Worm (Caenorhabditis elegans) whole organism, L1 larva: ENCODE data around the gene srh-301.

ENCODE experiments used
- C16A3.4 ChIP-seq: fragments of 150-350 bp; optimal IDR thresholded peaks from 2 replicates; lab custom pipeline; 2014; ENCODE audit warnings: missing biosample characterization, missing genetic modification characterization
- C34B4.2 ChIP-seq: sonication (generic microtip); optimal IDR thresholded peaks from 2 replicates; lab custom pipeline; 2017; ENCODE audit warnings: mild to moderate bottlenecking, missing genetic modification characterization, missing compliant biosample characterization
- aly-2 ChIP-seq: fragments of 150-350 bp; optimal IDR thresholded peaks from 2 replicates; lab custom pipeline; 2014; ENCODE audit warnings: missing biosample characterization, missing genetic modification characterization
- ama-1 ChIP-seq: fragments of 150-350 bp; optimal IDR thresholded peaks from 2 replicates; lab custom pipeline; 2014
- ceh-63 ChIP-seq: fragments of 200-800 bp; sonication (Bioruptor generic); optimal IDR thresholded peaks from 2 replicates; lab custom pipeline; 2018; ENCODE audit warnings: mild to moderate bottlenecking, missing genetic modification characterization, missing compliant biosample characterization
- ceh-82 ChIP-seq, 3 experiments: fragments of 150-350 bp in 1 of 3; sonication (generic microtip) in 2 of 3; optimal IDR thresholded peaks; 2 replicates each; lab custom pipeline; 2014 to 2017; ENCODE audit warnings: missing biosample characterization in 3 of 3, missing genetic modification characterization in 3 of 3
- ceh-88 ChIP-seq: fragments of 200-800 bp; sonication (Bioruptor generic); IDR thresholded peaks from 2 replicates; pipeline ENCODE4 v1.3.6; 2022; ENCODE audit warnings: missing genetic modification characterization, missing compliant biosample characterization
- dsc-1 ChIP-seq: sonication (generic microtip); optimal IDR thresholded peaks from 2 replicates; lab custom pipeline; 2016; ENCODE audit warnings: mild to moderate bottlenecking, missing genetic modification characterization, missing compliant biosample characterization
- efl-1 ChIP-seq, 4 experiments: fragments of 150-350 bp; optimal IDR thresholded peaks in 3 of 4; peaks in 1 of 4; 1 replicate in 1 of 4; 2 replicates in 3 of 4; lab custom pipeline; 2014; ENCODE audit warnings: missing biosample characterization in 2 of 4, missing genetic modification characterization in 2 of 4, missing genetic modification reagents in 2 of 4
- egl-13 ChIP-seq: sonication (generic microtip); optimal IDR thresholded peaks from 2 replicates; lab custom pipeline; 2016; ENCODE audit warnings: missing genotype, missing genetic modification reagents, missing genetic modification characterization, missing compliant biosample characterization
- egl-27 ChIP-seq, 2 experiments: fragments of 150-350 bp in 1 of 2; sonication (generic microtip); optimal IDR thresholded peaks; 3 replicates each; lab custom pipeline; 2017 to 2018; ENCODE audit warnings: missing biosample characterization in 2 of 2, missing genetic modification characterization in 2 of 2, missing genetic modification reagents in 2 of 2
- elt-3 ChIP-seq, 6 experiments: fragments of 150-350 bp in 1 of 6; sonication (generic microtip); optimal IDR thresholded peaks; 2 replicates each; lab custom pipeline; 2017 to 2018; ENCODE audit warnings: missing biosample characterization in 6 of 6, missing genetic modification characterization in 6 of 6, inconsistent platforms in 1 of 6
- fkh-8 ChIP-seq: sonication (generic microtip); optimal IDR thresholded peaks from 2 replicates; lab custom pipeline; 2016; ENCODE audit warnings: mild to moderate bottlenecking, missing genetic modification characterization, missing compliant biosample characterization
- irx-1 ChIP-seq: sonication (generic microtip); optimal IDR thresholded peaks from 2 replicates; lab custom pipeline; 2016; ENCODE audit warnings: missing genetic modification characterization, missing compliant biosample characterization
- isw-1 ChIP-seq: fragments of 200-800 bp; sonication (Bioruptor generic); IDR thresholded peaks from 2 replicates; pipeline ENCODE4 v1.3.6; 2022; ENCODE audit warnings: missing genetic modification characterization, missing compliant biosample characterization
- lin-13 ChIP-seq: fragments of 150-350 bp; optimal IDR thresholded peaks from 2 replicates; lab custom pipeline; 2014; ENCODE audit warnings: missing biosample characterization, missing genetic modification reagents, missing genetic modification characterization
- lin-14 ChIP-seq: fragments of 200-800 bp; sonication (Bioruptor generic); optimal IDR thresholded peaks from 2 replicates; lab custom pipeline; 2018; ENCODE audit warnings: mild to moderate bottlenecking, missing genetic modification characterization, moderate library complexity, missing compliant biosample characterization
- lin-35 ChIP-seq, 2 experiments: fragments of 150-350 bp; optimal IDR thresholded peaks; 2 replicates each; lab custom pipeline; 2014; ENCODE audit warnings: missing biosample characterization in 2 of 2, missing genetic modification characterization in 2 of 2, missing genetic modification reagents in 2 of 2
- lir-3 ChIP-seq: sonication (generic microtip); optimal IDR thresholded peaks from 2 replicates; lab custom pipeline; 2016; ENCODE audit warnings: mild to moderate bottlenecking, missing genetic modification characterization, moderate library complexity, missing compliant biosample characterization; ENCODE audit not compliant: poor library complexity
- mef-2 ChIP-seq: fragments of 150-350 bp; optimal IDR thresholded peaks from 2 replicates; lab custom pipeline; 2014; ENCODE audit warnings: missing biosample characterization, missing genetic modification characterization
- nhr-20 ChIP-seq: sonication (generic microtip); optimal IDR thresholded peaks from 2 replicates; lab custom pipeline; 2016; ENCODE audit warnings: mild to moderate bottlenecking, missing genetic modification characterization, missing compliant biosample characterization
- nhr-28 ChIP-seq: fragments of 150-350 bp; optimal IDR thresholded peaks from 2 replicates; lab custom pipeline; 2014; ENCODE audit warnings: missing biosample characterization, missing genetic modification characterization
- nhr-71 ChIP-seq: sonication (generic microtip); optimal IDR thresholded peaks from 2 replicates; lab custom pipeline; 2016; ENCODE audit warnings: mild to moderate bottlenecking, missing genetic modification characterization, moderate library complexity, missing compliant biosample characterization
- nhr-76 ChIP-seq: sonication (generic microtip); optimal IDR thresholded peaks from 2 replicates; lab custom pipeline; 2017; ENCODE audit warnings: missing biosample characterization, missing genetic modification characterization
- pax-3 ChIP-seq: fragments of 200-800 bp; sonication (Bioruptor generic); optimal IDR thresholded peaks from 2 replicates; lab custom pipeline; 2018; ENCODE audit warnings: mild to moderate bottlenecking, missing genetic modification characterization, moderate library complexity, missing compliant biosample characterization
- rnt-1 ChIP-seq: sonication (generic microtip); optimal IDR thresholded peaks from 2 replicates; lab custom pipeline; 2016; ENCODE audit warnings: mild to moderate bottlenecking, missing genetic modification characterization, moderate library complexity, missing compliant biosample characterization
- skn-1 ChIP-seq: fragments of 150-350 bp; optimal IDR thresholded peaks from 2 replicates; lab custom pipeline; 2014; ENCODE audit warnings: missing biosample characterization, missing genetic modification characterization
- snu-23 ChIP-seq: sonication (generic microtip); optimal IDR thresholded peaks from 2 replicates; lab custom pipeline; 2016; ENCODE audit warnings: missing genetic modification characterization, missing compliant biosample characterization
- sox-4 ChIP-seq: sonication (generic microtip); optimal IDR thresholded peaks from 2 replicates; lab custom pipeline; 2016; ENCODE audit warnings: missing genetic modification characterization, missing compliant biosample characterization
- sptf-1 ChIP-seq: fragments of 150-350 bp; optimal IDR thresholded peaks from 2 replicates; lab custom pipeline; 2014; ENCODE audit warnings: missing biosample characterization, missing genetic modification characterization
- swsn-7 ChIP-seq: sonication (generic microtip); optimal IDR thresholded peaks from 2 replicates; lab custom pipeline; 2016; ENCODE audit warnings: missing genetic modification characterization, missing compliant biosample characterization
- unc-30 ChIP-seq: sonication (generic microtip); optimal IDR thresholded peaks from 2 replicates; lab custom pipeline; 2017; ENCODE audit warnings: missing biosample characterization, missing genetic modification characterization
- unc-62 ChIP-seq: fragments of 150-350 bp; optimal IDR thresholded peaks from 2 replicates; lab custom pipeline; 2014; ENCODE audit warnings: missing biosample characterization, missing genetic modification reagents, missing genetic modification characterization
- unc-98 ChIP-seq: fragments of 200-800 bp; sonication (Bioruptor generic); IDR thresholded peaks from 2 replicates; pipeline ENCODE4 v1.3.6; 2022; ENCODE audit warnings: missing genetic modification characterization, missing compliant biosample characterization
- vab-15 ChIP-seq: sonication (generic microtip); optimal IDR thresholded peaks from 2 replicates; lab custom pipeline; 2017; ENCODE audit warnings: missing genotype, mild to moderate bottlenecking, missing genetic modification characterization, missing compliant biosample characterization
- zip-4 ChIP-seq: fragments of 200-800 bp; sonication (Bioruptor generic); optimal IDR thresholded peaks from 2 replicates; lab custom pipeline; 2018; ENCODE audit warnings: mild to moderate bottlenecking, missing genetic modification characterization, moderate library complexity, missing compliant biosample characterization

Gene srh-301

ce11 chrV:17805323-17805722, 19.4 kb upstream of the srh-301 start, which contains the start of gene srh-291:
Gene srh-291 (plus strand): TSS chrV:17805623.
- TF ChIP-seq aly-2 (tag; lab: Kevin White, UChicago) (no peak), C34B4.2 (no peak), efl-1 (optimal IDR thresholded peaks at IDR 0.05; lab: Kevin White, UChicago) (no peak), efl-1 (GFP tag; optimal IDR thresholded peaks at IDR 0.05 in 1 of 2; lab: Kevin White, UChicago) (peak in 1 of 2 experiments; percentile 64), sox-4 (no peak), ceh-82 (tag; optimal IDR thresholded peaks at IDR 0.05; lab: Kevin White, UChicago) (no peak), irx-1 (tag; lab: Kevin White, UChicago) (no peak)

ce11 chrV:17810053-17810452, 14.7 kb upstream of the srh-301 start, which contains the start of gene srh-296:
Gene srh-296 (plus strand): TSS chrV:17810353.
- TF ChIP-seq nhr-28 (no peak), unc-30 (no peak), egl-13 (tag; lab: Kevin White, UChicago) (no peak), elt-3 (tag; optimal IDR thresholded peaks at IDR 0.05; lab: Kevin White, UChicago) (no peak), sptf-1 (tag; lab: Kevin White, UChicago) (no peak), lin-13 (GFP tag; lab: Kevin White, UChicago) (no peak), skn-1 (no peak), C34B4.2 (no peak), pax-3 (no peak), lin-35 (GFP tag; optimal IDR thresholded peaks at IDR 0.05; lab: Kevin White, UChicago) (no peak)

ce11 chrV:17812127-17812526, 12.6 kb upstream of the srh-301 start:
- TF ChIP-seq nhr-20 (tag; lab: Kevin White, UChicago) (no peak), lin-14 (GFP tag; lab: Kevin White, UChicago) (no peak), lin-13 (GFP tag; lab: Kevin White, UChicago) (no peak), ceh-82 (tag; optimal IDR thresholded peaks at IDR 0.05; lab: Kevin White, UChicago) (no peak), zip-4 (no peak), lin-35 (GFP tag; optimal IDR thresholded peaks at IDR 0.05; lab: Kevin White, UChicago) (no peak), snu-23 (GFP tag; lab: Kevin White, UChicago) (no peak), fkh-8 (tag; lab: Kevin White, UChicago) (no peak)

ce11 chrV:17818567-17818966, 6.1 kb upstream of the srh-301 start, which contains the start of gene srh-298:
Gene srh-298 (plus strand): TSS chrV:17818867.
- TF ChIP-seq dsc-1 (tag; lab: Kevin White, UChicago) (no peak), efl-1 (optimal IDR thresholded peaks at IDR 0.05; lab: Kevin White, UChicago) (no peak), efl-1 (GFP tag; optimal IDR thresholded peaks at IDR 0.05 in 1 of 2; lab: Kevin White, UChicago) (peak in 1 of 2 experiments; percentile 14)

ce11 chrV:17819704-17820103, 5.0 kb upstream of the srh-301 start:
- no peak for TF ChIP-seq egl-13 (tag; lab: Kevin White, UChicago)
- no peak for TF ChIP-seq mef-2
- TF ChIP-seq egl-27 (tag; optimal IDR thresholded peaks at IDR 0.05; lab: Kevin White, UChicago) = no peak
- TF ChIP-seq efl-1 (optimal IDR thresholded peaks at IDR 0.05; lab: Kevin White, UChicago) = no peak
- peak in 1 of 2 experiments; percentile 23 for TF ChIP-seq efl-1 (GFP tag; optimal IDR thresholded peaks at IDR 0.05 in 1 of 2; lab: Kevin White, UChicago)
- TF ChIP-seq, all 84 proteins: peak for 1

- TF ChIP-seq lir-3 (tag; lab: Kevin White, UChicago) (no peak), C16A3.4 (tag; lab: Kevin White, UChicago) (no peak), C34B4.2 (no peak), ama-1 (no peak), zip-4 (no peak), ceh-88 (GFP tag; lab: Robert Waterston, UW) (no peak), unc-62 (GFP tag; lab: Kevin White, UChicago) (no peak), isw-1 (GFP tag; lab: Robert Waterston, UW) (no peak), nhr-76 (tag; lab: Kevin White, UChicago) (no peak), nhr-20 (tag; lab: Kevin White, UChicago) (no peak), rnt-1 (tag; lab: Kevin White, UChicago) (no peak), nhr-71 (no peak), irx-1 (tag; lab: Kevin White, UChicago) (no peak), unc-98 (GFP tag; lab: Robert Waterston, UW) (no peak), ceh-63 (GFP tag; lab: Kevin White, UChicago) (no peak), swsn-7 (tag; lab: Kevin White, UChicago) (no peak), vab-15 (tag; lab: Kevin White, UChicago) (no peak), egl-27 (tag; optimal IDR thresholded peaks at IDR 0.05; lab: Kevin White, UChicago) (no peak)
Observed at ce11 chrV:17821805-17822204, 2.9 kb upstream of the srh-301 start, which contains the start of gene srh-300. Gene srh-300 (plus strand): TSS chrV:17822105.
